Worm (Caenorhabditis elegans) whole organism, L1 larva: Measurements from ENCODE around the gene mac-1.

Experiments
- ceh-82 ChIP-seq, 3 experiments: fragments of 150-350 bp in 1 of 3; sonication (generic microtip) in 2 of 3; optimal IDR thresholded peaks; 2 replicates each; lab custom pipeline; 2014 to 2017; ENCODE audit warnings: missing biosample characterization in 3 of 3, missing genetic modification characterization in 3 of 3
- hlh-4 ChIP-seq: sonication (generic microtip); optimal IDR thresholded peaks from 2 replicates; lab custom pipeline; 2016; ENCODE audit warnings: mild to moderate bottlenecking, missing genetic modification characterization, missing compliant biosample characterization
- nhr-12 ChIP-seq: sonication (generic microtip); optimal IDR thresholded peaks from 2 replicates; lab custom pipeline; 2017; ENCODE audit warnings: missing biosample characterization, missing genetic modification characterization
- unc-62 ChIP-seq: fragments of 150-350 bp; optimal IDR thresholded peaks from 2 replicates; lab custom pipeline; 2014; ENCODE audit warnings: missing biosample characterization, missing genetic modification reagents, missing genetic modification characterization

- no peak for TF ChIP-seq unc-62 (GFP tag; lab: Kevin White, UChicago)
- TF ChIP-seq nhr-12 (tag; lab: Kevin White, UChicago) = no peak
- TF ChIP-seq ceh-82 (tag; optimal IDR thresholded peaks at IDR 0.05; lab: Kevin White, UChicago) = no peak
- TF ChIP-seq hlh-4 = no peak
These were observed 20.1 kb downstream of the mac-1 start for ce11 chrII:13300590-13300989.
